Fruit fly (Drosophila melanogaster) whole organism, embryonic: ENCODE data around the gene CG8851.
A peak's percentile ranks its signal among the peaks of the same experiment; 100 is the strongest.

ENCODE experiments used
- BEAF-32 ChIP-seq: fragments of 200-800 bp; sonication (Bioruptor generic); optimal IDR thresholded peaks from 3 replicates; lab custom pipeline; 2017; ENCODE audit warnings: missing biosample characterization, missing genetic modification characterization, mild to moderate bottlenecking, moderate library complexity, missing genetic modification reagents
- Blimp-1 ChIP-seq: fragments of 200-800 bp; sonication (Bioruptor generic); optimal IDR thresholded peaks from 3 replicates; lab custom pipeline; 2018; ENCODE audit warnings: missing biosample characterization, missing genetic modification characterization, mild to moderate bottlenecking, moderate library complexity, missing genetic modification reagents
- CG10267 ChIP-seq: fragments of 200-800 bp; sonication (Bioruptor generic); optimal IDR thresholded peaks from 2 replicates; lab custom pipeline; 2018; ENCODE audit warnings: missing biosample characterization, mild to moderate bottlenecking, missing genetic modification characterization, moderate library complexity
- CG10431 ChIP-seq: fragments of 200-800 bp; sonication (Bioruptor generic); optimal IDR thresholded peaks from 3 replicates; lab custom pipeline; 2018; ENCODE audit warnings: missing biosample characterization, mild to moderate bottlenecking, missing genetic modification characterization
- CG11504 ChIP-seq: fragments of 200-800 bp; sonication (Bioruptor generic); optimal IDR thresholded peaks from 3 replicates; lab custom pipeline; 2019; ENCODE audit warnings: missing biosample characterization, mild to moderate bottlenecking, missing genetic modification characterization, moderate library complexity
- CG11695 ChIP-seq: fragments of 200-800 bp; sonication (Bioruptor generic); IDR thresholded peaks from 3 replicates; pipeline ENCODE4 v1.3.6; 2022; ENCODE audit warnings: missing biosample characterization, missing genetic modification characterization
- CG12391 ChIP-seq: fragments of 200-800 bp; sonication (Bioruptor generic); optimal IDR thresholded peaks from 3 replicates; lab custom pipeline; 2018; ENCODE audit warnings: missing biosample characterization, mild to moderate bottlenecking, missing genetic modification characterization, moderate library complexity
- CG14667 ChIP-seq: fragments of 200-800 bp; sonication (Bioruptor generic); IDR thresholded peaks from 2 replicates; pipeline ENCODE4 v1.3.6; 2022; ENCODE audit warnings: missing biosample characterization, missing genetic modification characterization
- CG1529 ChIP-seq: fragments of 200-800 bp; sonication (Bioruptor generic); optimal IDR thresholded peaks from 3 replicates; lab custom pipeline; 2018; ENCODE audit warnings: missing biosample characterization, missing genetic modification characterization
- CG15479 ChIP-seq: fragments of 200-800 bp; sonication (Bioruptor generic); optimal IDR thresholded peaks from 3 replicates; lab custom pipeline; 2019; ENCODE audit warnings: missing biosample characterization, mild to moderate bottlenecking, missing genetic modification characterization, moderate library complexity
- CG15514 ChIP-seq: fragments of 200-800 bp; sonication (Bioruptor generic); optimal IDR thresholded peaks from 3 replicates; lab custom pipeline; 2017; ENCODE audit warnings: missing biosample characterization, missing genetic modification characterization, mild to moderate bottlenecking, moderate library complexity, missing genetic modification reagents
- CG1603 ChIP-seq: fragments of 200-800 bp; sonication (Bioruptor generic); optimal IDR thresholded peaks from 2 replicates; lab custom pipeline; 2019; ENCODE audit warnings: missing biosample characterization, mild to moderate bottlenecking, missing genetic modification characterization, moderate library complexity
- CG18262 ChIP-seq: fragments of 200-800 bp; optimal IDR thresholded peaks from 3 replicates; lab custom pipeline; 2019; ENCODE audit warnings: missing biosample characterization, mild to moderate bottlenecking, missing genetic modification characterization, moderate library complexity
- CG2202 ChIP-seq: fragments of 200-800 bp; sonication (Bioruptor generic); optimal IDR thresholded peaks from 2 replicates; lab custom pipeline; 2018; ENCODE audit warnings: missing biosample characterization, mild to moderate bottlenecking, missing genetic modification characterization
- CG33557 ChIP-seq: fragments of 200-800 bp; sonication (Bioruptor generic); optimal IDR thresholded peaks from 2 replicates; lab custom pipeline; 2019; ENCODE audit warnings: missing biosample characterization, mild to moderate bottlenecking, missing genetic modification characterization, moderate library complexity
- CG34422 ChIP-seq: fragments of 200-800 bp; sonication (Bioruptor generic); IDR thresholded peaks from 3 replicates; pipeline ENCODE4 v1.3.6; 2022; ENCODE audit warnings: missing biosample characterization, missing genetic modification characterization
- CG3838 ChIP-seq: fragments of 200-800 bp; sonication (Bioruptor generic); optimal IDR thresholded peaks from 3 replicates; lab custom pipeline; 2016; ENCODE audit warnings: missing biosample characterization, missing genetic modification characterization
- CG3995 ChIP-seq: fragments of 200-800 bp; sonication (Bioruptor generic); optimal IDR thresholded peaks from 3 replicates; lab custom pipeline; 2016; ENCODE audit warnings: missing biosample characterization, missing genetic modification characterization
- CG4282 ChIP-seq: fragments of 200-800 bp; sonication (Bioruptor generic); optimal IDR thresholded peaks from 2 replicates; lab custom pipeline; 2016; ENCODE audit warnings: missing biosample characterization, missing genetic modification characterization
- CG4424 ChIP-seq: fragments of 200-800 bp; sonication (Bioruptor generic); optimal IDR thresholded peaks from 3 replicates; lab custom pipeline; 2016; ENCODE audit warnings: missing biosample characterization, missing genetic modification characterization
- CG6689 ChIP-seq: fragments of 200-800 bp; sonication (Bioruptor generic); IDR thresholded peaks from 2 replicates; pipeline ENCODE4 v1.3.6; 2022; ENCODE audit warnings: missing biosample characterization, missing genetic modification characterization
- CG6813 ChIP-seq: fragments of 200-800 bp; sonication (Bioruptor generic); optimal IDR thresholded peaks from 2 replicates; lab custom pipeline; 2017; ENCODE audit warnings: missing biosample characterization, missing genetic modification characterization, mild to moderate bottlenecking, moderate library complexity, missing genetic modification reagents
- CG7357 ChIP-seq: fragments of 200-800 bp; sonication (Bioruptor generic); IDR thresholded peaks from 3 replicates; pipeline ENCODE4 v1.3.6; 2022; ENCODE audit warnings: missing biosample characterization, missing genetic modification characterization
- CG7745 ChIP-seq: fragments of 200-800 bp; sonication (Bioruptor generic); optimal IDR thresholded peaks from 2 replicates; lab custom pipeline; 2018; ENCODE audit warnings: missing biosample characterization, mild to moderate bottlenecking, missing genetic modification characterization, moderate library complexity
- CG7839 ChIP-seq: fragments of 200-800 bp; sonication (Bioruptor generic); optimal IDR thresholded peaks from 3 replicates; lab custom pipeline; 2018; ENCODE audit warnings: missing biosample characterization, mild to moderate bottlenecking, missing genetic modification characterization, moderate library complexity
- Dll ChIP-seq: fragments of 200-800 bp; sonication (Bioruptor generic); IDR thresholded peaks from 4 replicates; pipeline ENCODE4 v1.3.6; 2022; ENCODE audit warnings: missing biosample characterization, missing genetic modification characterization; ENCODE audit not compliant: partially characterized antibody
- H15 ChIP-seq: fragments of 200-800 bp; sonication (Bioruptor generic); IDR thresholded peaks from 3 replicates; pipeline ENCODE4 v1.3.6; 2022; ENCODE audit warnings: missing biosample characterization, missing genetic modification characterization
- HLH54F ChIP-seq: fragments of 200-800 bp; sonication (Bioruptor generic); optimal IDR thresholded peaks from 3 replicates; lab custom pipeline; 2016; ENCODE audit warnings: missing biosample characterization, missing genetic modification characterization
- HLHmδ ChIP-seq: fragments of 200-800 bp; sonication (Bioruptor generic); optimal IDR thresholded peaks from 2 replicates; lab custom pipeline; 2018; ENCODE audit warnings: missing biosample characterization, mild to moderate bottlenecking, missing genetic modification characterization, moderate library complexity
- Spps ChIP-seq: fragments of 200-800 bp; sonication (Bioruptor generic); optimal IDR thresholded peaks from 2 replicates; lab custom pipeline; 2018; ENCODE audit warnings: missing biosample characterization, mild to moderate bottlenecking, missing genetic modification characterization
- Sry-δ ChIP-seq: fragments of 200-800 bp; sonication (Bioruptor generic); optimal IDR thresholded peaks from 2 replicates; lab custom pipeline; 2016; ENCODE audit warnings: missing biosample characterization, missing genetic modification characterization
- TFAM ChIP-seq: fragments of 200-800 bp; sonication (Bioruptor generic); optimal IDR thresholded peaks from 2 replicates; lab custom pipeline; 2017; ENCODE audit warnings: missing biosample characterization, missing genetic modification characterization, inconsistent platforms
- Xrp1 ChIP-seq: fragments of 200-800 bp; sonication (Bioruptor generic); IDR thresholded peaks from 2 replicates; pipeline ENCODE4 v1.3.6; 2022; ENCODE audit warnings: missing biosample characterization, missing genetic modification characterization
- ara ChIP-seq: fragments of 200-800 bp; sonication (Bioruptor generic); IDR thresholded peaks from 2 replicates; pipeline ENCODE4 v1.3.6; 2022; ENCODE audit warnings: missing biosample characterization, missing genetic modification characterization
- chm ChIP-seq: fragments of 200-800 bp; sonication (Bioruptor generic); IDR thresholded peaks from 2 replicates; pipeline ENCODE4 v1.3.6; 2022; ENCODE audit warnings: missing biosample characterization, missing genetic modification characterization
- dan ChIP-seq: fragments of 200-800 bp; sonication (Bioruptor generic); IDR thresholded peaks from 2 replicates; pipeline ENCODE4 v1.3.6; 2022; ENCODE audit warnings: missing biosample characterization, missing genetic modification characterization
- dmrt11E ChIP-seq: fragments of 200-800 bp; sonication (Bioruptor generic); optimal IDR thresholded peaks from 3 replicates; lab custom pipeline; 2018; ENCODE audit warnings: missing biosample characterization, mild to moderate bottlenecking, missing genetic modification characterization, moderate library complexity
- fd64A ChIP-seq: fragments of 200-800 bp; sonication (Bioruptor generic); optimal IDR thresholded peaks from 3 replicates; lab custom pipeline; 2018; ENCODE audit warnings: missing biosample characterization, mild to moderate bottlenecking, missing genetic modification characterization
- fd96Cb ChIP-seq: fragments of 200-800 bp; sonication (Bioruptor generic); optimal IDR thresholded peaks from 2 replicates; lab custom pipeline; 2018; ENCODE audit warnings: missing biosample characterization, mild to moderate bottlenecking, missing genetic modification characterization, moderate library complexity
- gsb-n ChIP-seq: fragments of 200-800 bp; sonication (Bioruptor generic); optimal IDR thresholded peaks from 3 replicates; lab custom pipeline; 2018; ENCODE audit warnings: missing biosample characterization, mild to moderate bottlenecking, missing genetic modification characterization
- knrl ChIP-seq: fragments of 200-800 bp; sonication (Bioruptor generic); IDR thresholded peaks from 3 replicates; pipeline ENCODE4 v1.3.6; 2022; ENCODE audit warnings: missing biosample characterization, missing genetic modification characterization; ENCODE audit not compliant: partially characterized antibody
- lov ChIP-seq, 2 experiments: fragments of 200-800 bp in 1 of 2; fragments of >200 bp in 1 of 2; sonication (Bioruptor generic) in 1 of 2; IDR thresholded peaks in 1 of 2; optimal IDR thresholded peaks in 1 of 2; 2 replicates in 1 of 2; 3 replicates in 1 of 2; pipeline versions ENCODE4 v1.3.6 to Lab custom; 2017 to 2022; ENCODE audit warnings: missing biosample characterization in 1 of 2, missing genetic modification characterization in 1 of 2
- onecut ChIP-seq: fragments of 200-800 bp; sonication (Bioruptor generic); IDR thresholded peaks from 2 replicates; pipeline ENCODE4 v1.3.6; 2022; ENCODE audit warnings: missing biosample characterization, missing genetic modification characterization
- sens-2 ChIP-seq: fragments of 200-800 bp; sonication (Bioruptor generic); IDR thresholded peaks from 2 replicates; pipeline ENCODE4 v1.3.6; 2022; ENCODE audit warnings: missing biosample characterization, missing genetic modification characterization
- sob ChIP-seq: fragments of 200-800 bp; sonication (Bioruptor generic); IDR thresholded peaks from 2 replicates; pipeline ENCODE4 v1.3.6; 2022; ENCODE audit warnings: missing biosample characterization, missing genetic modification characterization
- twi ChIP-seq: fragments of 200-800 bp; optimal IDR thresholded peaks from 2 replicates; lab custom pipeline; 2019; ENCODE audit warnings: missing biosample characterization, mild to moderate bottlenecking, missing genetic modification characterization, moderate library complexity
- unpg ChIP-seq: fragments of 200-800 bp; sonication (Bioruptor generic); optimal IDR thresholded peaks from 3 replicates; lab custom pipeline; 2018; ENCODE audit warnings: missing biosample characterization, mild to moderate bottlenecking, missing genetic modification characterization, moderate library complexity

Gene CG8851

dm6 chr2L:3555408-3556058 lies 36.1 kb downstream of the CG8851 start (continued):
- TF ChIP-seq ara (GFP tag; lab: Robert Waterston, UW) (peak; percentile 79), CG14667 (GFP tag; lab: Robert Waterston, UW) (0 out of 2 replicates have a peak, but pooled peaks have one; percentile 17), lov (optimal IDR thresholded peaks at IDR 0.05; lab: Kevin White, UChicago) (no peak), lov (GFP tag; IDR thresholded peaks at IDR 0.05; lab: Robert Waterston, UW) (peak; percentile 78; the same call in 2 of the 3 replicates), fd64A (GFP tag; lab: Kevin White, UChicago) (no peak), CG3838 (GFP tag; lab: Kevin White, UChicago) (no peak), dmrt11E (peak; percentile 65), CG10267 (tag; lab: Kevin White, UChicago) (peak; percentile 35), CG2202 (tag; lab: Kevin White, UChicago) (peak; percentile 6), HLH54F (GFP tag; lab: Kevin White, UChicago) (no peak), CG15479 (GFP tag; lab: Kevin White, UChicago) (no peak), CG11695 (GFP tag; lab: Robert Waterston, UW) (0 out of 3 replicates have a peak, but pooled peaks have one; percentile 25), fd96Cb (tag; lab: Kevin White, UChicago) (peak; percentile 7), CG4282 (GFP tag; lab: Kevin White, UChicago) (no peak), H15 (GFP tag; lab: Robert Waterston, UW) (peak; percentile 57; the same call in 1 of the 3 replicates), CG1603 (peak; percentile 10), Spps (peak; percentile 32), CG34422 (GFP tag; lab: Robert Waterston, UW) (peak; percentile 54; the same call in 2 of the 3 replicates), CG7357 (GFP tag; lab: Robert Waterston, UW) (0 out of 3 replicates have a peak, but pooled peaks have one; percentile 14), dan (GFP tag; lab: Robert Waterston, UW) (peak; percentile 45; the same call in 1 of the 2 replicates), Sry-δ (GFP tag; lab: Kevin White, UChicago) (peak; percentile 38), BEAF-32 (GFP tag; lab: Kevin White, UChicago) (peak; percentile 56), twi (tag; lab: Kevin White, UChicago) (peak; percentile 3), gsb-n (tag; lab: Kevin White, UChicago) (no peak), Dll (GFP tag; lab: Robert Waterston, UW) (peak; percentile 74), CG6689 (GFP tag; lab: Robert Waterston, UW) (peak; percentile 59; the same call in 1 of the 2 replicates), Blimp-1 (peak; percentile 60), sob (GFP tag; lab: Robert Waterston, UW) (peak; percentile 58; the same call in 1 of the 2 replicates), CG18262 (tag; lab: Kevin White, UChicago) (peak; percentile 45), onecut (GFP tag; lab: Robert Waterston, UW) (0 out of 2 replicates have a peak, but pooled peaks have one; percentile 5), HLHmδ (GFP tag; lab: Kevin White, UChicago) (no peak), CG3995 (no peak), knrl (GFP tag; lab: Robert Waterston, UW) (peak; percentile 50; the same call in 2 of the 3 replicates), CG33557 (GFP tag; lab: Kevin White, UChicago) (peak; percentile 54), TFAM (GFP tag; lab: Kevin White, UChicago) (no peak), Xrp1 (GFP tag; lab: Robert Waterston, UW) (peak; percentile 89), CG4424 (GFP tag; lab: Kevin White, UChicago) (peak; percentile 50), unpg (peak; percentile 12), CG12391 (tag; lab: Kevin White, UChicago) (peak; percentile 24), sens-2 (GFP tag; lab: Robert Waterston, UW) (0 out of 2 replicates have a peak, but pooled peaks have one; percentile 13), CG7745 (no peak), CG7839 (tag; lab: Kevin White, UChicago) (peak; percentile 29), CG11504 (tag; lab: Kevin White, UChicago) (peak; percentile 32), chm (GFP tag; lab: Robert Waterston, UW) (peak; percentile 53; the same call in 1 of the 2 replicates), CG10431 (GFP tag; lab: Kevin White, UChicago) (no peak), CG15514 (GFP tag; lab: Kevin White, UChicago) (no peak), CG6813 (peak; percentile 42), CG1529 (GFP tag; lab: Kevin White, UChicago) (no peak)
